Fruit fly (Drosophila melanogaster) whole organism, embryonic: ENCODE results near the gene CG6441.

Experiments
- Bdp1 ChIP-seq: fragments of 200-800 bp; sonication (Bioruptor generic); optimal IDR thresholded peaks from 3 replicates; lab custom pipeline; 2016; ENCODE audit warnings: missing biosample characterization, missing genetic modification characterization
- Blimp-1 ChIP-seq: fragments of 200-800 bp; sonication (Bioruptor generic); optimal IDR thresholded peaks from 3 replicates; lab custom pipeline; 2018; ENCODE audit warnings: missing biosample characterization, missing genetic modification characterization, mild to moderate bottlenecking, moderate library complexity, missing genetic modification reagents
- CG10267 ChIP-seq: fragments of 200-800 bp; sonication (Bioruptor generic); optimal IDR thresholded peaks from 2 replicates; lab custom pipeline; 2018; ENCODE audit warnings: missing biosample characterization, mild to moderate bottlenecking, missing genetic modification characterization, moderate library complexity
- CG10979 ChIP-seq: fragments of 200-800 bp; sonication (Bioruptor generic); optimal IDR thresholded peaks from 2 replicates; lab custom pipeline; 2018; ENCODE audit warnings: missing biosample characterization, mild to moderate bottlenecking, missing genetic modification characterization, moderate library complexity
- CG11560 ChIP-seq: fragments of 200-800 bp; sonication (Bioruptor generic); IDR thresholded peaks from 3 replicates; pipeline ENCODE4 v1.3.6; 2022; ENCODE audit warnings: missing biosample characterization, missing genetic modification characterization
- CG11695 ChIP-seq: fragments of 200-800 bp; sonication (Bioruptor generic); IDR thresholded peaks from 3 replicates; pipeline ENCODE4 v1.3.6; 2022; ENCODE audit warnings: missing biosample characterization, missing genetic modification characterization
- CG14050 ChIP-seq: fragments of 200-800 bp; sonication (Bioruptor generic); IDR thresholded peaks from 3 replicates; pipeline ENCODE4 v1.3.6; 2022; ENCODE audit warnings: missing biosample characterization, missing genetic modification characterization
- CG15696 ChIP-seq: fragments of 200-800 bp; sonication (Bioruptor generic); optimal IDR thresholded peaks from 2 replicates; lab custom pipeline; 2019; ENCODE audit warnings: missing biosample characterization, mild to moderate bottlenecking, missing genetic modification characterization, moderate library complexity
- CG1647 ChIP-seq: fragments of 200-800 bp; sonication (Bioruptor generic); optimal IDR thresholded peaks from 3 replicates; lab custom pipeline; 2016; ENCODE audit warnings: missing biosample characterization, missing genetic modification characterization
- CG18262 ChIP-seq: fragments of 200-800 bp; optimal IDR thresholded peaks from 3 replicates; lab custom pipeline; 2019; ENCODE audit warnings: missing biosample characterization, mild to moderate bottlenecking, missing genetic modification characterization, moderate library complexity
- CG18599 ChIP-seq: fragments of 200-800 bp; sonication (Bioruptor generic); optimal IDR thresholded peaks from 3 replicates; lab custom pipeline; 2017; ENCODE audit warnings: missing biosample characterization, missing genetic modification characterization, mild to moderate bottlenecking, moderate library complexity, missing genetic modification reagents
- CG2678 ChIP-seq: fragments of 200-800 bp; sonication (Bioruptor generic); optimal IDR thresholded peaks from 3 replicates; lab custom pipeline; 2019; ENCODE audit warnings: missing biosample characterization, mild to moderate bottlenecking, missing genetic modification characterization, moderate library complexity
- CG2712 ChIP-seq: fragments of 200-800 bp; optimal IDR thresholded peaks from 3 replicates; lab custom pipeline; 2019; ENCODE audit warnings: missing biosample characterization, mild to moderate bottlenecking, missing genetic modification characterization, moderate library complexity
- CG31441 ChIP-seq: fragments of 200-800 bp; sonication (Bioruptor generic); IDR thresholded peaks from 2 replicates; pipeline ENCODE4 v1.3.6; 2022; ENCODE audit warnings: missing biosample characterization, missing genetic modification characterization
- CG32772 ChIP-seq: fragments of 200-800 bp; sonication (Bioruptor generic); IDR thresholded peaks from 2 replicates; pipeline ENCODE4 v1.3.6; 2022; ENCODE audit warnings: missing biosample characterization, missing genetic modification characterization
- CG3847 ChIP-seq: fragments of 200-800 bp; sonication (Bioruptor generic); IDR thresholded peaks from 2 replicates; pipeline ENCODE4 v1.3.6; 2022; ENCODE audit warnings: missing biosample characterization, missing genetic modification characterization
- CG4424 ChIP-seq: fragments of 200-800 bp; sonication (Bioruptor generic); optimal IDR thresholded peaks from 3 replicates; lab custom pipeline; 2016; ENCODE audit warnings: missing biosample characterization, missing genetic modification characterization
- CG4730 ChIP-seq: fragments of 200-800 bp; sonication (Bioruptor generic); IDR thresholded peaks from 2 replicates; pipeline ENCODE4 v1.3.6; 2022; ENCODE audit warnings: missing biosample characterization, missing genetic modification characterization
- CG4854 ChIP-seq: fragments of 200-800 bp; sonication (Bioruptor generic); optimal IDR thresholded peaks from 2 replicates; lab custom pipeline; 2016; ENCODE audit warnings: missing biosample characterization, missing genetic modification characterization, inconsistent platforms
- CG6689 ChIP-seq: fragments of 200-800 bp; sonication (Bioruptor generic); IDR thresholded peaks from 2 replicates; pipeline ENCODE4 v1.3.6; 2022; ENCODE audit warnings: missing biosample characterization, missing genetic modification characterization
- CG7839 ChIP-seq: fragments of 200-800 bp; sonication (Bioruptor generic); optimal IDR thresholded peaks from 3 replicates; lab custom pipeline; 2018; ENCODE audit warnings: missing biosample characterization, mild to moderate bottlenecking, missing genetic modification characterization, moderate library complexity
- E2f1 ChIP-seq: fragments of 200-800 bp; sonication (Bioruptor generic); IDR thresholded peaks from 2 replicates; pipeline ENCODE4 v1.3.6; 2022; ENCODE audit warnings: missing biosample characterization, missing genetic modification characterization
- Ets65A ChIP-seq: fragments of 200-800 bp; sonication (Bioruptor generic); peaks from one replicate; lab custom pipeline; 2016; ENCODE audit warnings: missing biosample characterization, missing genetic modification characterization
- Gug ChIP-seq: fragments of 200-800 bp; sonication (Bioruptor generic); IDR thresholded peaks from 4 replicates; pipeline ENCODE4 v1.3.6; 2022; ENCODE audit warnings: missing biosample characterization, missing genetic modification characterization
- Hr39 ChIP-seq: fragments of >200 bp; optimal IDR thresholded peaks from 2 replicates; lab custom pipeline; 2017
- Hsf ChIP-seq: fragments of 200-800 bp; sonication (Bioruptor generic); optimal IDR thresholded peaks from 3 replicates; lab custom pipeline; 2016; ENCODE audit warnings: missing biosample characterization, missing genetic modification characterization
- Max ChIP-seq: fragments of 200-800 bp; sonication (Bioruptor generic); optimal IDR thresholded peaks from 2 replicates; lab custom pipeline; 2016; ENCODE audit warnings: missing biosample characterization, mild to moderate bottlenecking, missing genetic modification characterization
- Med ChIP-seq: fragments of 200-800 bp; sonication (Bioruptor generic); peaks from one replicate; lab custom pipeline; 2016; ENCODE audit warnings: missing biosample characterization, missing genetic modification characterization, mild to moderate bottlenecking, inconsistent platforms, moderate library complexity
- Pdp1 ChIP-seq, 2 experiments: fragments of 200-800 bp; sonication (Bioruptor generic); optimal IDR thresholded peaks; 3 replicates each; lab custom pipeline; 2016; ENCODE audit warnings: missing biosample characterization in 2 of 2, missing genetic modification characterization in 2 of 2, mild to moderate bottlenecking in 1 of 2, moderate library complexity in 1 of 2
- Poxn ChIP-seq: fragments of 200-800 bp; sonication (Bioruptor generic); IDR thresholded peaks from 2 replicates; pipeline ENCODE4 v1.3.6; 2022; ENCODE audit warnings: missing biosample characterization, missing genetic modification characterization
- Rfx ChIP-seq: fragments of 200-800 bp; sonication (Bioruptor generic); IDR thresholded peaks from 2 replicates; pipeline ENCODE4 v1.3.6; 2022; ENCODE audit warnings: missing biosample characterization, missing genetic modification characterization
- Xbp1 ChIP-seq: fragments of 200-800 bp; sonication (Bioruptor generic); optimal IDR thresholded peaks from 3 replicates; lab custom pipeline; 2016; ENCODE audit warnings: missing biosample characterization, mild to moderate bottlenecking, missing genetic modification characterization
- Xrp1 ChIP-seq: fragments of 200-800 bp; sonication (Bioruptor generic); IDR thresholded peaks from 2 replicates; pipeline ENCODE4 v1.3.6; 2022; ENCODE audit warnings: missing biosample characterization, missing genetic modification characterization
- bcd ChIP-seq: fragments of 200-800 bp; sonication (Bioruptor generic); optimal IDR thresholded peaks from 2 replicates; lab custom pipeline; 2017; ENCODE audit warnings: missing biosample characterization, mild to moderate bottlenecking, missing genetic modification characterization
- cad ChIP-seq: fragments of >200 bp; optimal IDR thresholded peaks from 2 replicates; lab custom pipeline; 2017; ENCODE audit warnings: missing biosample characterization, missing genetic modification characterization
- ewg ChIP-seq: fragments of 200-800 bp; sonication (Bioruptor generic); optimal IDR thresholded peaks from 3 replicates; lab custom pipeline; 2017; ENCODE audit warnings: mild to moderate bottlenecking, missing biosample characterization, missing genetic modification reagents, missing genetic modification characterization
- lab ChIP-seq: fragments of 200-800 bp; sonication (Bioruptor generic); optimal IDR thresholded peaks from 3 replicates; lab custom pipeline; 2017; ENCODE audit warnings: missing biosample characterization, missing genetic modification characterization, mild to moderate bottlenecking, moderate library complexity, missing genetic modification reagents
- mirr ChIP-seq: fragments of 200-800 bp; sonication (Bioruptor generic); optimal IDR thresholded peaks from 3 replicates; lab custom pipeline; 2018; ENCODE audit warnings: missing biosample characterization, mild to moderate bottlenecking, missing genetic modification characterization
- nmo ChIP-seq: fragments of 200-800 bp; sonication (Bioruptor generic); optimal IDR thresholded peaks from 2 replicates; lab custom pipeline; 2018; ENCODE audit warnings: missing biosample characterization, mild to moderate bottlenecking, missing genetic modification characterization, moderate library complexity
- oc ChIP-seq: fragments of 200-800 bp; sonication (Bioruptor generic); optimal IDR thresholded peaks from 2 replicates; lab custom pipeline; 2018; ENCODE audit warnings: missing biosample characterization, mild to moderate bottlenecking, missing genetic modification characterization, moderate library complexity
- prd ChIP-seq, 3 experiments: fragments of >200 bp in 2 of 3; fragments of 200-800 bp in 1 of 3; sonication (Bioruptor generic) in 1 of 3; optimal IDR thresholded peaks in 2 of 3; IDR thresholded peaks in 1 of 3; 2 replicates in 2 of 3; 3 replicates in 1 of 3; pipeline versions ENCODE4 v1.3.6 to Lab custom; 2017 to 2022; ENCODE audit warnings: missing biosample characterization in 1 of 3, missing genetic modification characterization in 1 of 3
- sim ChIP-seq: fragments of 200-800 bp; sonication (Bioruptor generic); IDR thresholded peaks from 2 replicates; pipeline ENCODE4 v1.3.6; 2022; ENCODE audit warnings: missing biosample characterization, missing genetic modification characterization
- slbo ChIP-seq: fragments of 200-800 bp; sonication (Bioruptor generic); IDR thresholded peaks from 2 replicates; pipeline ENCODE4 v1.3.6; 2022; ENCODE audit warnings: missing biosample characterization, missing genetic modification characterization
- slou ChIP-seq: fragments of 200-800 bp; sonication (Bioruptor generic); optimal IDR thresholded peaks from 3 replicates; lab custom pipeline; 2016; ENCODE audit warnings: missing biosample characterization, missing genetic modification characterization
- sob ChIP-seq: fragments of 200-800 bp; sonication (Bioruptor generic); IDR thresholded peaks from 2 replicates; pipeline ENCODE4 v1.3.6; 2022; ENCODE audit warnings: missing biosample characterization, missing genetic modification characterization
- stc ChIP-seq: fragments of 200-800 bp; sonication (Bioruptor generic); IDR thresholded peaks from 2 replicates; pipeline ENCODE4 v1.3.6; 2022; ENCODE audit warnings: missing biosample characterization, missing genetic modification characterization
- trh ChIP-seq: fragments of 200-800 bp; sonication (Bioruptor generic); optimal IDR thresholded peaks from 2 replicates; lab custom pipeline; 2016; ENCODE audit warnings: missing biosample characterization, missing genetic modification characterization
- unpg ChIP-seq: fragments of 200-800 bp; sonication (Bioruptor generic); optimal IDR thresholded peaks from 3 replicates; lab custom pipeline; 2018; ENCODE audit warnings: missing biosample characterization, mild to moderate bottlenecking, missing genetic modification characterization, moderate library complexity
- vvl ChIP-seq: fragments of 200-800 bp; sonication (Bioruptor generic); IDR thresholded peaks from 2 replicates; pipeline ENCODE4 v1.3.6; 2022; ENCODE audit warnings: missing biosample characterization, missing genetic modification characterization
- zen ChIP-seq: fragments of 200-800 bp; sonication (Bioruptor generic); optimal IDR thresholded peaks from 3 replicates; lab custom pipeline; 2018; ENCODE audit warnings: missing biosample characterization, mild to moderate bottlenecking, missing genetic modification characterization, moderate library complexity
- zf30C ChIP-seq: fragments of 200-800 bp; sonication (Bioruptor generic); optimal IDR thresholded peaks from 3 replicates; lab custom pipeline; 2018; ENCODE audit warnings: missing biosample characterization, mild to moderate bottlenecking, missing genetic modification characterization

CG6441 gene

dm6 chr2L:7515396-7515795 lies 40.9 kb downstream of the CG6441 start:
- TF ChIP-seq Blimp-1 (GFP tag; lab: Kevin White, UChicago) (peak; percentile 32), trh (GFP tag; lab: Kevin White, UChicago) (peak; percentile 26), ewg (GFP tag; lab: Kevin White, UChicago) (no peak), unpg (GFP tag; lab: Kevin White, UChicago) (peak; percentile 52), CG1647 (GFP tag; lab: Kevin White, UChicago) (no peak), vvl (peak; percentile 56; the same call in 1 of the 2 replicates), CG11560 (tag; lab: Robert Waterston, UW) (no peak), CG4424 (GFP tag; lab: Kevin White, UChicago) (peak; percentile 35), Xrp1 (GFP tag; lab: Robert Waterston, UW) (peak; percentile 74), Xbp1 (GFP tag; lab: Kevin White, UChicago) (peak; percentile 47), Hsf (peak; percentile 38), zf30C (GFP tag; lab: Kevin White, UChicago) (peak; percentile 5), oc (tag; lab: Kevin White, UChicago) (peak; percentile 96), CG2712 (tag; lab: Kevin White, UChicago) (peak; percentile 29), CG10267 (tag; lab: Kevin White, UChicago) (peak; percentile 22), stc (peak; percentile 28; the same call in 1 of the 2 replicates), Rfx (GFP tag; lab: Robert Waterston, UW) (peak; percentile 23; the same call in 1 of the 2 replicates), lab (GFP tag; lab: Kevin White, UChicago) (peak; percentile 21), CG4854 (GFP tag; lab: Kevin White, UChicago) (peak; percentile 4), CG4730 (GFP tag; lab: Robert Waterston, UW) (no peak), CG18262 (peak; percentile 27), Med (peak; percentile 74), sim (GFP tag; lab: Robert Waterston, UW) (0 out of 2 replicates have a peak, but pooled peaks have one; percentile 30), Gug (GFP tag; lab: Robert Waterston, UW) (no peak), E2f1 (GFP tag; lab: Robert Waterston, UW) (peak; percentile 9; the same call in 1 of the 2 replicates), CG6689 (GFP tag; lab: Robert Waterston, UW) (peak; percentile 60), CG15696 (peak; percentile 35), mirr (GFP tag; lab: Kevin White, UChicago) (no peak), Bdp1 (GFP tag; lab: Kevin White, UChicago) (no peak), prd (optimal IDR thresholded peaks at IDR 0.05; lab: Kevin White, UChicago) (no peak), prd (GFP tag; IDR thresholded peaks at IDR 0.05; lab: Robert Waterston, UW) (peak; percentile 73), Poxn (no peak), CG32772 (GFP tag; lab: Robert Waterston, UW) (0 out of 2 replicates have a peak, but pooled peaks have one; percentile 7), sob (GFP tag; lab: Robert Waterston, UW) (0 out of 2 replicates have a peak, but pooled peaks have one; percentile 40), CG11695 (GFP tag; lab: Robert Waterston, UW) (0 out of 3 replicates have a peak, but pooled peaks have one; percentile 45), Max (GFP tag; lab: Kevin White, UChicago) (peak; percentile 25), CG10979 (tag; lab: Kevin White, UChicago) (peak; percentile 46), CG7839 (tag; lab: Kevin White, UChicago) (peak; percentile 30), CG3847 (GFP tag; lab: Robert Waterston, UW) (no peak), CG2678 (tag; lab: Kevin White, UChicago) (peak; percentile 35), Pdp1 (GFP tag; optimal IDR thresholded peaks at IDR 0.05; lab: Kevin White, UChicago) (peak; percentile 10 to 28), CG31441 (GFP tag; lab: Robert Waterston, UW) (peak; percentile 34; the same call in 1 of the 2 replicates), CG18599 (GFP tag; lab: Kevin White, UChicago) (peak; percentile 28), Ets65A (GFP tag; lab: Kevin White, UChicago) (peak; percentile 21), slou (GFP tag; lab: Kevin White, UChicago) (peak; percentile 28), cad (GFP tag; lab: Kevin White, UChicago) (no peak), nmo (GFP tag; lab: Kevin White, UChicago) (peak; percentile 18), zen (peak; percentile 49), Hr39 (lab: Kevin White, UChicago) (no peak), slbo (peak; percentile 33), bcd (GFP tag; lab: Kevin White, UChicago) (peak; percentile 6), CG14050 (no peak)
